Worm (Caenorhabditis elegans): ENCODE results near the gene srh-247.

Gene srh-247

DNA sequence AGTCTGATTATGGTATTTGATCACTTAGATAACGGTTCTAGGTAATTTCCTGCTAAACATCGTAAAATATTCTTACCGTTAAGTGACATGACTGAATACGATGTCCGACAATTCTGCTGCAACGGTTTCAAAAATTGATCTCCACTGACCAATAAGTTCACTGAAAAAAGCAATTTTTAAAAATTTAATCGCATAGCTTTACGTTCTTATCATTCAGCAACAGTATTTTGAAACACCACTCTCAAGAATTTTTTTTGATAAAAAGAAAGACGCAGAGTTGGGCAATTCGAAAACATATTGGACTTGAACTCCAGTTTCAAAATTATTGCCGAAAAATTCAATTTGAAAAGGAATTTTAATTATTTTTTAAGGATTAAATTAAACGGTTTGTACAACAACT, 6.4 kb downstream of the srh-247 start, which contains the start of gene C31B8.12:
TSS of gene C31B8.12 (minus strand) at position 101 of the 400 bp plus-strand sequence.
- TF ChIP-seq Y22D7AL.16 (tag; optimal IDR thresholded peaks at IDR 0.05) (no peak), ref-2 (tag; optimal IDR thresholded peaks at IDR 0.05) (no peak)

DNA sequence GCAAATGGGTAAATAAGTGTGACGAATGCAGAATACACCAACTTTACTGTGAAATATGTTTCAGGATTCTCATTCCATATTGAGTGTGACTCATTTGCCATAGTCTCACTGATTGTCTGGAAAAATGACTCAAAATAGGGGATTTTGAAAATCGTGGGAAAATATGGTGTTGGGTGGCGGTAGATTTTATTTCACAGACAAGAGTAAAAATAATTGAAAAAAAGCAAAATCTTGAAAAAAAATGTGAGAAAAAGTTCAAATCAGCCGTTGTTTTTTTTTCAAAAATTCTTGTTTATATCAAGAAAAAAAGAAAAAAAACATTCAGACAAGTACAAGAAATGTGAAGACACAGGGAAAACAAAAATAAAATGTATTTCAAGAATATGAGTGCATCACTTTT, 11.4 kb downstream of the srh-247 start, which contains the start of gene srh-38:
TSS of gene srh-38 (minus strand) at position 101 of the 400 bp plus-strand sequence.
- TF ChIP-seq pat-9 (tag; optimal IDR thresholded peaks at IDR 0.05) (no peak), ceh-19 (GFP tag; optimal IDR thresholded peaks at IDR 0.05) (no peak), tbx-2 (tag; optimal IDR thresholded peaks at IDR 0.05) (no peak), che-1 (tag; optimal IDR thresholded peaks at IDR 0.05) (no peak), ceh-31 (tag; optimal IDR thresholded peaks at IDR 0.05) (no peak), K02D7.2 (tag; optimal IDR thresholded peaks at IDR 0.05) (no peak), ceh-30 (tag; optimal IDR thresholded peaks at IDR 0.05) (no peak), ceh-22 (tag; optimal IDR thresholded peaks at IDR 0.05) (no peak), unc-3 (GFP tag; conservative IDR thresholded peaks at IDR 0.05) (no peak), unc-3 (tag; optimal IDR thresholded peaks at IDR 0.05) (no peak), tbx-7 (tag; optimal IDR thresholded peaks at IDR 0.05) (no peak), hlh-30 (tag; optimal IDR thresholded peaks at IDR 0.05; ENCODE audit: insufficient read depth) (no peak)

ce11 chrV:2920125-2920524, 13.8 kb downstream of the srh-247 start:
- TF ChIP-seq ceh-6 (GFP tag; optimal IDR thresholded peaks at IDR 0.05) (no peak), ahr-1 (tag; optimal IDR thresholded peaks at IDR 0.05) (no peak), pqm-1 (tag; optimal IDR thresholded peaks at IDR 0.05) (no peak), ama-1 (optimal IDR thresholded peaks at IDR 0.05) (no peak), elt-4 (tag; optimal IDR thresholded peaks at IDR 0.05) (no peak), hlh-30 (tag; optimal IDR thresholded peaks at IDR 0.05; ENCODE audit: insufficient read depth) (no peak), ceh-18 (tag; optimal IDR thresholded peaks at IDR 0.05) (no peak), madf-2 (tag; optimal IDR thresholded peaks at IDR 0.05) (no peak), ceh-45 (GFP tag; IDR thresholded peaks at IDR 0.05) (no peak), tbx-7 (tag; optimal IDR thresholded peaks at IDR 0.05) (no peak), ets-4 (tag; optimal IDR thresholded peaks at IDR 0.05) (no peak), sox-2 (GFP tag; IDR thresholded peaks at IDR 0.05) (no peak), eyg-1 (tag; optimal IDR thresholded peaks at IDR 0.05) (no peak), dmd-4 (tag; optimal IDR thresholded peaks at IDR 0.05; ENCODE audit: borderline replicate concordance) (no peak), K09A11.1 (tag; optimal IDR thresholded peaks at IDR 0.05; ENCODE audit: insufficient read depth) (no peak), che-1 (tag; optimal IDR thresholded peaks at IDR 0.05) (no peak)

DNA sequence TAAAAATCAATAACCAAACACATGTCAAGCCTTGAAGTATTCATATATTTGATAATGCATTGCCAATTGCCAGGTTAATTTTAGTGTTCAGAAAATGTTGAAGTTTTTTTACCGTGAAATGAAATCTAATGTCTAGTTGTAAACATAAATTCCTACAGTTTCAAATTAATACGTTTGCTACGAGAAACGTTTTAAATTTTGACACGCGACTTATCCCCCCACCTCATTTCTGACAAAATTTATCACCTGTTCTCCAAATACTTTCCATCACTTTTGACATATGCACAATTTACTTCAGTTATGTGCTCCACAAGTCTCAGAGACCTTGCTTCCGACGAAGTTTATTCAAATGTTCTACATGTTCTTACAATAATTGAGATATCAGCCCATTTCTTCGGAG, 20.0 kb downstream of the srh-247 start, which contains the start of gene srh-146:
TSS of gene srh-146 (plus strand) at position 301 of the 400 bp plus-strand sequence.
- TF ChIP-seq elt-4 (tag; optimal IDR thresholded peaks at IDR 0.05): no peak
- no peak for TF ChIP-seq unc-55 (GFP tag; optimal IDR thresholded peaks at IDR 0.05)
- TF ChIP-seq sox-2 (GFP tag; IDR thresholded peaks at IDR 0.05): no peak
- TF ChIP-seq ceh-34 (tag; optimal IDR thresholded peaks at IDR 0.05): no peak
- no peak for TF ChIP-seq madf-2 (tag; optimal IDR thresholded peaks at IDR 0.05)
- no peak for TF ChIP-seq syd-9 (tag; optimal IDR thresholded peaks at IDR 0.05)
- TF ChIP-seq nhr-232 (tag; optimal IDR thresholded peaks at IDR 0.05): no peak
- TF ChIP-seq dve-1 (tag; optimal IDR thresholded peaks at IDR 0.05): no peak
- TF ChIP-seq ceh-18 (tag; optimal IDR thresholded peaks at IDR 0.05): no peak
- no peak for TF ChIP-seq C08G9.2 (tag; optimal IDR thresholded peaks at IDR 0.05)
- no peak for TF ChIP-seq K09A11.1 (tag; optimal IDR thresholded peaks at IDR 0.05; ENCODE audit: insufficient read depth)
- no peak for TF ChIP-seq pha-4 (tag; optimal IDR thresholded peaks at IDR 0.05)
- no peak for TF ChIP-seq ceh-48 (tag; optimal IDR thresholded peaks at IDR 0.05)
- TF ChIP-seq T23F11.4 (GFP tag; optimal IDR thresholded peaks at IDR 0.05): no peak
- no peak for TF ChIP-seq fkh-6 (tag; optimal IDR thresholded peaks at IDR 0.05)
- no peak for TF ChIP-seq ceh-22 (tag; optimal IDR thresholded peaks at IDR 0.05)

All from whole organism, late embryonic.